Worm (Caenorhabditis elegans) whole organism, midembryonic: ENCODE measurements around the gene F16B4.4.

Source experiments
- T22C8.4 ChIP-seq: fragments of 200-800 bp; sonication (Bioruptor generic); IDR thresholded peaks from 2 replicates; pipeline ENCODE4 v1.3.6; 2022; ENCODE audit warnings: missing genetic modification characterization, missing compliant biosample characterization
- cog-1 ChIP-seq: sonication (generic microtip); optimal IDR thresholded peaks from 2 replicates; lab custom pipeline; 2016; ENCODE audit warnings: missing genetic modification characterization, missing compliant biosample characterization
- flt-1 ChIP-seq: fragments of 200-800 bp; sonication (Bioruptor generic); IDR thresholded peaks from 2 replicates; pipeline ENCODE4 v1.3.6; 2022; ENCODE audit warnings: missing genetic modification characterization, missing compliant biosample characterization
- klf-2 ChIP-seq: fragments of 200-800 bp; sonication (Bioruptor generic); conservative IDR thresholded peaks from 2 replicates; pipeline ENCODE4 v1.3.6; 2022; ENCODE audit warnings: missing genetic modification reagents, missing genetic modification characterization, missing compliant biosample characterization
- ref-1 ChIP-seq: fragments of 200-800 bp; sonication (Bioruptor generic); conservative IDR thresholded peaks from 2 replicates; pipeline ENCODE4 v1.3.6; 2022; ENCODE audit warnings: missing genetic modification reagents, missing genetic modification characterization, missing compliant biosample characterization
- ztf-23 ChIP-seq: fragments of 200-800 bp; sonication (Bioruptor generic); IDR thresholded peaks from 2 replicates; pipeline ENCODE4 v1.3.6; 2022; ENCODE audit warnings: missing genetic modification reagents, missing genetic modification characterization, missing compliant biosample characterization
- ztf-29 ChIP-seq: fragments of 200-800 bp; sonication (Bioruptor generic); IDR thresholded peaks from 2 replicates; pipeline ENCODE4 v1.3.6; 2022; ENCODE audit warnings: missing genetic modification reagents, missing genetic modification characterization, missing compliant biosample characterization

DNA sequence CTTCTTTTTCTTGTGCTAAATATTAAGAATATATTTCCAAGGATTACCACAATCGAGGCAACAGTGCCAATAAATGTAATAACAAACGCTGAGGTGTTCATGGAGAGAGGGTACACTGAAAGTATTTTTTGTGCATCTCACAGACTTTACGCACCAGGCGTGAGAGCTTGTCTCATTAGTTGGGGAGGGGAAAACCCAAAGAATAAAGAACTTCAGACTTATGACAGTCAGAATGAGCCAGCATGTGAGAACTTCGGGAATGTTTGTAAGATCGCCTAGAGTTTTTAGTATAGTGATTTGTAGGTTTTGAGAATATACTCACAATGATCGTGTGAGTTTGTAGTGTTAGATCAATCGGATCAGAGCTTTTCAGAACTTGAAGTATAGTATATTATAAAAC is 20.9 kb downstream of the F16B4.4 start, which contains the start of gene srbc-41:
- TF ChIP-seq T22C8.4 (GFP tag; lab: Robert Waterston, UW) = no peak
- no peak for TF ChIP-seq flt-1
- no peak for TF ChIP-seq ztf-23
- no peak for TF ChIP-seq ztf-29 (GFP tag; lab: Robert Waterston, UW)
- no peak for TF ChIP-seq ref-1
- TF ChIP-seq klf-2 (GFP tag; lab: Robert Waterston, UW) = no peak
- TF ChIP-seq cog-1 = no peak
